Worm (Caenorhabditis elegans) whole organism, L3 larva: Measurements from ENCODE around the gene C09B9.1.
"Not testable (repeated sequence)": the region's sequence is repeated elsewhere in the genome, so short reads cannot be mapped to it uniquely, and the experiment has no call there.

ENCODE experiments used
- aly-2 ChIP-seq: fragments of 150-350 bp; optimal IDR thresholded peaks from 2 replicates; lab custom pipeline; 2014; ENCODE audit warnings: missing biosample characterization, missing genetic modification characterization
- ama-1 ChIP-seq: fragments of 150-350 bp; optimal IDR thresholded peaks from 2 replicates; lab custom pipeline; 2018
- ceh-16 ChIP-seq: sonication (generic microtip); optimal IDR thresholded peaks from 2 replicates; lab custom pipeline; 2017; ENCODE audit warnings: missing biosample characterization, missing genetic modification characterization
- fos-1 ChIP-seq: fragments of 150-350 bp; optimal IDR thresholded peaks from 2 replicates; lab custom pipeline; 2014; ENCODE audit warnings: missing biosample characterization, missing genetic modification characterization
- nhr-28 ChIP-seq: fragments of 150-350 bp; optimal IDR thresholded peaks from 2 replicates; lab custom pipeline; 2014; ENCODE audit warnings: missing biosample characterization, missing genetic modification characterization
- nhr-67 ChIP-seq: fragments of 150-350 bp; optimal IDR thresholded peaks from 2 replicates; lab custom pipeline; 2014; ENCODE audit warnings: missing biosample characterization, missing genetic modification characterization
- unc-39 ChIP-seq: sonication (generic microtip); optimal IDR thresholded peaks from 4 replicates; lab custom pipeline; 2017; ENCODE audit warnings: missing biosample characterization, missing genetic modification characterization
- unc-62 ChIP-seq: fragments of 150-350 bp; sonication (generic microtip); optimal IDR thresholded peaks from 4 replicates; lab custom pipeline; 2014; ENCODE audit warnings: missing biosample characterization, missing genetic modification reagents, missing genetic modification characterization
- ztf-4 ChIP-seq: fragments of 150-350 bp; optimal IDR thresholded peaks from 2 replicates; lab custom pipeline; 2014; ENCODE audit warnings: missing biosample characterization, missing genetic modification characterization

- not testable (repeated sequence) for TF ChIP-seq nhr-67; nhr-28 (tag; lab: Kevin White, UChicago); ama-1 (lab: Kevin White, UChicago); ceh-16 (tag; lab: Kevin White, UChicago); unc-39; unc-62 (GFP tag; lab: Kevin White, UChicago); fos-1 (tag; lab: Kevin White, UChicago); ztf-4 (tag; lab: Kevin White, UChicago); aly-2 (tag; lab: Kevin White, UChicago)
These were observed 31.0 kb downstream of the C09B9.1 start, which contains the start of the genes R13H9.6 and rmd-6 for ce11 chrIV:5068541-5068940.
